ENCODE assay signal across 2 worm cellular contexts in genomic region chrIV:7245592-7245991, ce11.
A peak's percentile ranks its signal among the peaks of the same experiment; 100 is the strongest.
TF ChIP-seq lines count a peak whose summit lies in the region.

No protein-coding gene starts in this region.

TF ChIP-seq in whole organism, L4 larva, 104 proteins besides CTCF, POLR2A, EP300 and RAD21:
- TF ChIP-seq F44E2.7 (GFP tag; IDR thresholded peaks at IDR 0.05; lab: Robert Waterston, UW) (no peak), set-16 (GFP tag; IDR thresholded peaks at IDR 0.05; lab: Robert Waterston, UW) (peak; percentile 85), egl-43 (GFP tag; IDR thresholded peaks at IDR 0.05; lab: Robert Waterston, UW) (0 out of 2 replicates have a peak, but pooled peaks have one; percentile 18), aha-1 (tag; lab: Kevin White, UChicago) (peak; percentile 41)

TF ChIP-seq in whole organism, young adult, 124 proteins besides CTCF, POLR2A, EP300 and RAD21:
- TF ChIP-seq egrh-3 (GFP tag; IDR thresholded peaks at IDR 0.05; lab: Robert Waterston, UW) (peak; percentile 44; the same call in 1 of the 2 replicates), pbrm-1 (GFP tag; IDR thresholded peaks at IDR 0.05; lab: Robert Waterston, UW) (no peak), D2030.7 (GFP tag; IDR thresholded peaks at IDR 0.05; lab: Robert Waterston, UW) (no peak), C06A6.2 (GFP tag; conservative IDR thresholded peaks at IDR 0.05; lab: Robert Waterston, UW) (no peak), efl-1 (GFP tag; optimal IDR thresholded peaks at IDR 0.05; lab: Kevin White, UChicago) (no peak), zfh-2 (GFP tag; conservative IDR thresholded peaks at IDR 0.05; lab: Robert Waterston, UW) (peak; percentile 76)
